Fruit fly (Drosophila melanogaster) whole organism, larva: Measurements from ENCODE around the gene CG15597.

Experiments used
- noc ChIP-seq: fragments of 200-800 bp; sonication (Bioruptor generic); optimal IDR thresholded peaks from 3 replicates; lab custom pipeline; 2019; ENCODE audit warnings: missing biosample characterization, mild to moderate bottlenecking, missing genetic modification characterization, moderate library complexity

CG15597 gene

DNA sequence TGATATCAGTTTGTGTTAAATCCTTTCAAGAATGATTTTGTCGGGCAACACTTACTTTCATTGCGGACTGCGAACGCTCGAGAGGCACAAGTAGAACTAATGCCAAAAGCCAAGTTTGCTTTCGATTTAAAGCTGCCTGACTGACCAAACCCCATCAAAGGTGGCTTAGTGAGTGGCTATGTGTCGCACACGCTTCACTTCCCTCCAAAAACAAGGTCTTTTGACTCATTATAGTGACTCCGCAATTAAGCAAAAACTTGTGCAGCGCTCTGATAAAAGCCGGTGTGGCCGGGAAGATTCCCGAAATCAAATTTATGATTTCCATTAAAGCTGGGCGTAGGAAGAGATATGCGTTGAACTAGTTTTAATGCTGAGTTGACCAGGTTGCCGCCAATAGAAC lies at the start of gene CG15597:
CG15597 (minus strand) TSS at position 101 of the 400 bp plus-strand sequence.
- TF ChIP-seq noc (tag; lab: Kevin White, UChicago), result no peak

- no peak for TF ChIP-seq noc (tag; lab: Kevin White, UChicago)
Observed at dm6 chr3R:6329774-6330298, 44.8 kb upstream of the CG15597 start, which contains the start of gene Osi18. Gene Osi18 (plus strand): TSS chr3R:6330248.

dm6 chr3R:6315078-6315477 lies 30.1 kb upstream of the CG15597 start:
- no peak for TF ChIP-seq noc (tag; lab: Kevin White, UChicago)

- TF ChIP-seq noc (tag; lab: Kevin White, UChicago), result no peak
Observed at dm6 chr3R:6311641-6312259, 26.8 kb upstream of the CG15597 start, which contains the start of gene Osi17. Gene Osi17 (plus strand): TSS chr3R:6311772.

DNA sequence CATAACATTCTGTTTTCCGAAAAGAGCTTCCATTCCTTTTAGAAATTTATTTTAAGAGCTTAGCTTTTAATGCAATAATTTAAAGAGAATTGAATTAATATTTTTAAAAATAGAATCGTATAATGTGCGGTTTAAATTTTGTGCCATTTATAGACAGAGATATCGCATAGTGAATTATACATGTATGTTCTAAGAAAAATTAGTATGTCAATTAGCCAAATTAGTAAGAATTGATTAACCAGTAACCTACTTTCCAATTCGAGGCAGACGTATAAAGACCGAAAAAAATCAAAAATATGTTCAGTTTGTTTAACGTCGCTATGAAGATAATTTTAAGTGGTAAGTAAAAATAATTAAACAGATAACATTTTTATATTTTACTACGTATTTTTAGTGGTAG lies 24.7 kb upstream of the CG15597 start, which contains the start of gene CG31560:
CG31560 (plus strand) TSS at position 301 of the 400 bp plus-strand sequence.
- no peak for TF ChIP-seq noc (tag; lab: Kevin White, UChicago)

dm6 chr3R:6306584-6306983 lies 21.6 kb upstream of the CG15597 start, which contains the start of gene CG46026:
Gene CG46026 (plus strand): TSS chr3R:6306884.
- no peak for TF ChIP-seq noc (tag; lab: Kevin White, UChicago)

DNA sequence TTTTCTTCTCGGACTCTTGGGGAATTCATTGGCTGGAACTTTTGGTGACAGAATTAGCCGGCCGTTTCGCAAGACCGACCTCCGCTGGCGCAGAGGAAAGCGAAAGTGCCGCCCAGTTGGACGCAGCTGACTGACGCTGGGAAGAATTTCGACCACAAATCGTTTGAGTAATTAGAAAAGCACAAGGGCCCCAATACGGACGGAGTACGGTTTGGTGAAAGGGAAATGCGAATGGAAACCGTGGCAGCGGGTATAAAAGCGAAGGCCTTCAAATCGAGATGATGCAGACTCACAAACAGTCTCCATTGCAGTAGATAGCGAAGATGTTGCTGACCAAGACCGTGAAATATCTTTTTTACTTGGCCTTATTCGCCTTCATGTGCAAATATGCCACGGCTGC lies 19.9 kb upstream of the CG15597 start, which contains the start of gene Osi16:
Osi16 (plus strand) TSS at position 301 of the 400 bp plus-strand sequence.
- no peak for TF ChIP-seq noc (tag; lab: Kevin White, UChicago)

- TF ChIP-seq noc (tag; lab: Kevin White, UChicago), result no peak
Observed at dm6 chr3R:6303738-6304137, 18.7 kb upstream of the CG15597 start, which contains the start of gene CG46396. Gene CG46396 (plus strand): TSS chr3R:6304038.

DNA sequence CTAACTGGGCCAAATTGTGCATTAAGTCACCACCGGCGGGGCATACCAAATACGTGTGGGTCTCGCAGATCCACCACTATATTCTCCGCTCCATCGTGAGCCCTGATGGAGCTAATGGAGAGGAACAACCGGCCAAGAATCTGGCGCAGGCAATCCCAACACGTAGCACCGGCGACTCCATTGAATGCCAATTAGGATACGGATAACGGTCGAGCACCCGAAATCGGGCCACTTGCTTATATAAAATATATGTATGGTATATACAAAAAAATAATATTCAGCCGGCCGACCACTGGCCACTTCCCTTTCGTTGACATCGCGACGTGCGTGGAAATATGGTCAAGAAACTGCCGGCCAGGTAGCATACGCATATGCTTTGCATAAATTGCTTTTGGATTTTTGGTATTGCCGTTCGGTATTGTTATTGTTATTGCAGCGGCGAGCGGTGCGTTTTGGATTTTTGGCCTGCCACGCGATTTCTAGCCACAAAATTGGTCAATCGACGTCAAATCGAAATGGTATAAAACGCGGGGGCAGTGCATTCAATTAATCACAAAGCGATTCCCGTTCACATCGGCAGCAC lies 16.3 kb upstream of the CG15597 start, which contains the start of gene Osi15:
Osi15 (plus strand) TSS at position 548 of the 583 bp plus-strand sequence.
- TF ChIP-seq noc (tag; lab: Kevin White, UChicago), result no peak

DNA sequence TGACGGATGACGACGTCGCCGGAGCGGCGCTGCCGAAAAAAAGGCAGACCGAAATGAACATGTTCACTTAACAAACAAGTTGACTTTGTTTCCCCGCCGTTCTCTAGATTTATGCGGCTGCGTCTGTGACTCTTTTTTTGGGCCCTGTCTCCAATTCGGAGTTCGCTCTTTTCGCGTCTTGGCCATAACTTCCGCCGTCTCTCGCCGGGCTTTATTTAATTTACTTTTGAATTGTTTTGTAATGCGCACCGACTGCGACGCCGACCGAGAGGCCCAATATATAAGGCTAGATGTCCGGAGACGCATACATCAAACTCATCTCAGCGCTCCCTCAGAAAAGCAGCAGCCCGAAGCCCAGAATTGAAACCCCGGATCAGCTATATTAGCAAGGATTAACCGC lies 13.8 kb upstream of the CG15597 start, which contains the start of gene Osi14:
Osi14 (plus strand) TSS at position 301 of the 400 bp plus-strand sequence.
- TF ChIP-seq noc (tag; lab: Kevin White, UChicago), result no peak

DNA sequence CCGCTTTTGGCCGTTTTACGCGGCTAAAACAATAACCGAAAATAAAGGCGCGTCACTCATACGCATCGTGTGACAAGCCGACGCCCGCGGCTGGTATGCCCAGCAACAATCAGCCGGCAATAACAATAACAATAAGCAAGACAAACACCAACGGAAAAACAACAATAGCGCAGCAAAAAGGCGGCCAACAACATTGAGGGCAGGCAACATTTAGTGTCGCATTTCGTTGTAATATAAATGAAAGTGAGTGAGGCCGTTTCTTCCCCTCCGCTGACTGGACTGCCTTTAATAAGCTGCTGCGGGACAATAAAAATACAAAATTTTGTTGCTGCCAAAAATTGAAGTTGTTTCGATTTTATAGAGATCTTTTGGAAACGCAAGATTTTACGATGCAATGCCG lies 12.2 kb upstream of the CG15597 start:
- TF ChIP-seq noc (tag; lab: Kevin White, UChicago), result no peak

DNA sequence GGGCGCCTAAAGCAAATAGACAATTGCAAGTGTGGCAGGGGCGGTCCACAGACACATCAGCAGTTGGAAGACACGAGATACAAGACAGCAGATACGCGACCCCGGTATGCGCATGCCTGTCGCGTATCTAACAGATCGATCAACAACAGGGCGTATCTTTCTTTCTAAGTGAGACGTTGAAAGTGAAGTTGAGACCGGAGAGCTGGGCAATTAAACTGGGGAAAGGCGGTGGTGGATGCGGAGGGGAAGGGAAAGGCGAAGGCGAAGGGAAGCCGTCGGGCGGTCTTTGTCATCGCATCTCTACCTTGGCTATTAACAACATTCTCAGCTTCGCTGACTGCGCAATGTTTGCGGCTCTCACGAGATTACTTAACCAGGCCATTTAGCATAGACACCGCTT lies 9.0 kb upstream of the CG15597 start:
- no peak for TF ChIP-seq noc (tag; lab: Kevin White, UChicago)

dm6 chr3R:6291437-6291836 lies 6.4 kb upstream of the CG15597 start, which contains the start of gene Osi13:
Gene Osi13 (plus strand): TSS chr3R:6291737.
- no peak for TF ChIP-seq noc (tag; lab: Kevin White, UChicago)

DNA sequence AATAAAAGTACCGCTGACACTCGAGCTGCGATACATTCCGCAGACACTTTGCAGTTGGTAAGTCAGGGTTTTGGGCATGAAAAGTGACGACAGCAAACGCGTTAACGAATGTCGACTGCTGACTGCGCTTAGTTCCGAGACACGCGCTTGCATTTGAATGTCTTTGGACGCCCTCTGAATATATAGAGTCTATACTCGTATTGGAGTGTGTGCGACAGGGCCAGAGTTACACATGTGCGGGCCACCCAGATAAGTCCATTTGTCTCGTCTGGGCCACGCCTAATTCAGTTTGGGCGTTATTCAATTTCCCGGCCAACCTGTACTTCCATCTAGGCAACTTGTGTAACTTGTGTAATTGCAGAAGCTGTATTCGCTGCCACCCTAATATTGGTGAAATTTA lies 5.3 kb upstream of the CG15597 start:
- no peak for TF ChIP-seq noc (tag; lab: Kevin White, UChicago)

- TF ChIP-seq noc (tag; lab: Kevin White, UChicago), result no peak
Observed at dm6 chr3R:6287433-6287832, 2.4 kb upstream of the CG15597 start, which contains the start of gene CG15594. Gene CG15594 (plus strand): TSS chr3R:6287733.

DNA sequence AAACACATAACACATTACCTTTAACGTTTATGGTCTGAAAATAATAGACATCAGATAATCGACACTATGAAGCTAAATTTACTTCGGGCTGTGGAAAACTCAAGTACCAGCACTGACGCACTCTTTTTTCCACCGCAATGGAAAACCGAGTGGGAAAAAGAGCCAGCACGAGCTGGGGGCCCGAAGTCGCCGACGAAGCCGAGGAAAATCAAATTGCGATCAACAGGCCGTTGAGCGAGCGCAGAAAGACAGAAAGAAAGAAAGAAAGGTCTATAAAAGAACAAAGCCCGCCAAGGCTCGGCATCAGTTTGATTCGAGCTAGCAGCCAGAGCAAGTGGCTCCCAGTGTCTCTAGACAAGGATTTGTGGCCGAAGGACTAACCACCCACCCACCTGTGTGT lies 6.8 kb downstream of the CG15597 start, which contains the start of gene Osi12:
Osi12 (plus strand) TSS at position 301 of the 400 bp plus-strand sequence.
- TF ChIP-seq noc (tag; lab: Kevin White, UChicago), result no peak
